Worm (Caenorhabditis elegans): ENCODE measurements around the gene T14F9.2.

T14F9.2 gene

DNA sequence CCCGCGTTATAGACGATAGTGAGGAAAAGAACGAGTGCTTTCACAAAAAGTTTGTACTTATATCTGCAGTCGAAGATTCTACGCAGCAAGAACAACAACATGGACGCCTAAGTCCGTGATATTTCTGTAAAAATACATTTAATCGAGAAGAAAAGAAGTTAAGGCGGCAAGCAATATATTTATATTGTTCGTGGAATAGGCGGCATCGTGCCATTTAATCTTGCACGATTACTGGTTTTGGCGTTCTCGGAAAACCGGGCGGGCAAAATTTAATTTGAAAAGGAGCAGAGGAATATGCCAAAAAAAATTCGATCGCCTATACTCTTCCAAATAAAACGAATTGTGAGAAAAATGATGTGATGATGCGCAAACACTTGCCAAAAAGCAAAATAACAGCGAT is 12.8 kb downstream of the T14F9.2 start, which contains the start of gene AH9.1:
Gene AH9.1, minus strand, starts transcription at position 101 of the 400 bp plus-strand sequence.
- TF ChIP-seq fos-1 (tag; optimal IDR thresholded peaks at IDR 0.05), result no peak
- TF ChIP-seq snpc-4 (tag; optimal IDR thresholded peaks at IDR 0.05), result no peak
- no peak for TF ChIP-seq mab-5 (tag; optimal IDR thresholded peaks at IDR 0.05)
- no peak for TF ChIP-seq nhr-21 (tag; optimal IDR thresholded peaks at IDR 0.05)
- TF ChIP-seq blmp-1 (tag; optimal IDR thresholded peaks at IDR 0.05; ENCODE audit: insufficient read depth), result no peak
- TF ChIP-seq elt-1 (tag; optimal IDR thresholded peaks at IDR 0.05), result no peak
- no peak for TF ChIP-seq mbf-1 (tag; optimal IDR thresholded peaks at IDR 0.05)
- TF ChIP-seq nhr-10 (tag; optimal IDR thresholded peaks at IDR 0.05), result no peak
- TF ChIP-seq ceh-16 (tag; optimal IDR thresholded peaks at IDR 0.05), result no peak

DNA sequence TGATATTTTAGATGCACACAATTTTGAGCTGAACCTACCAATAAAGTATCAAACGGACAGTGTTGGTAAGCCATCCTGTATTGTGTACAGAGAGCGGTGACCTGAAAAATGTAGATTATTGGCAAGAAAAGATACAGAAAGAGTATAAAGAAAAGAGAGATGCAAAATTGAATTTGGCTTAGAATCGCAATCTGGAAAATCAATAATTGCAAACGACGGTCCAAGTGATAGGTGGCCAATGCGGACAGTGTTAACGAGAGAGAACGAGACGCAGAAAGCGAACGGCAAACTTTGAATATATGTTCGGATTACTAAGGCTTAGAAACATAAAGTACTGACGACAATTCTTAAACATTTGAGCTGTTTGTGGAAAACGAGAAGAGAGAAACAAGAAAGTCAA is 23.9 kb downstream of the T14F9.2 start, which contains the start of gene crn-4:
Gene crn-4, minus strand, starts transcription at position 101 of the 400 bp plus-strand sequence.
- TF ChIP-seq ceh-16 (tag; optimal IDR thresholded peaks at IDR 0.05) (no peak), peb-1 (tag; optimal IDR thresholded peaks at IDR 0.05) (no peak), ztf-4 (tag; optimal IDR thresholded peaks at IDR 0.05) (no peak), lin-11 (tag; optimal IDR thresholded peaks at IDR 0.05) (no peak), blmp-1 (tag; optimal IDR thresholded peaks at IDR 0.05; ENCODE audit: insufficient read depth) (no peak), nhr-129 (tag; optimal IDR thresholded peaks at IDR 0.05) (no peak), R02D3.7 (tag; optimal IDR thresholded peaks at IDR 0.05) (no peak), Y55F3AM.14 (GFP tag; optimal IDR thresholded peaks at IDR 0.05) (no peak), ztf-1 (GFP tag; conservative IDR thresholded peaks at IDR 0.05) (no peak), nhr-6 (tag; optimal IDR thresholded peaks at IDR 0.05) (no peak), aly-2 (tag; optimal IDR thresholded peaks at IDR 0.05) (no peak), sma-3 (GFP tag; optimal IDR thresholded peaks at IDR 0.05) (no peak)

DNA sequence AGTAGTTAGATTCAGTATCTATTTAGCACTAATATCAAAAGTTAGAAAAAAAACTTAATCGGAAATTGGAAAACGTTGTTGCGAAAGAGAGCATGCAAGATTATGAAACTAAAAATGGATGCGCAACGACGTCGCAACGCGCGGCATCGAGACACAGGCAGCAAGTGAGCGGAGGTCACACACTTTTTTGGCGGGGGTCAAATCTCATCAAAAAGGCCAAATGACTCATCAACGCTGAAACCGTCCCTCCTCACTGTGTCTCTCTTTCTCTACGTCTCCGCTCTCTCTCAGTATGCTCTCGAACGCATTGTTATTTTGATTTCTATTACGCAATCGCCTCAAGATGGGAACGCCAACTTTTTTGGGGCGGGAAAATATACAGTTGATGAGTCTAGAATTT is 24.3 kb downstream of the T14F9.2 start:
- peak; percentile 5 for TF ChIP-seq F13H6.1 (tag; optimal IDR thresholded peaks at IDR 0.05)
- TF ChIP-seq C34F6.9 (tag; optimal IDR thresholded peaks at IDR 0.05), result no peak
- TF ChIP-seq nhr-129 (tag; optimal IDR thresholded peaks at IDR 0.05), result peak; percentile 24
- peak; percentile 70 for TF ChIP-seq fos-1 (tag; optimal IDR thresholded peaks at IDR 0.05)
- TF ChIP-seq unc-62 (GFP tag; optimal IDR thresholded peaks at IDR 0.05), result no peak
- TF ChIP-seq unc-55 (GFP tag; optimal IDR thresholded peaks at IDR 0.05), result peak; percentile 6
- TF ChIP-seq alr-1 (tag; optimal IDR thresholded peaks at IDR 0.05), result no peak
- TF ChIP-seq ztf-1 (GFP tag; conservative IDR thresholded peaks at IDR 0.05), result no peak
- TF ChIP-seq zag-1 (tag; optimal IDR thresholded peaks at IDR 0.05), result no peak

DNA sequence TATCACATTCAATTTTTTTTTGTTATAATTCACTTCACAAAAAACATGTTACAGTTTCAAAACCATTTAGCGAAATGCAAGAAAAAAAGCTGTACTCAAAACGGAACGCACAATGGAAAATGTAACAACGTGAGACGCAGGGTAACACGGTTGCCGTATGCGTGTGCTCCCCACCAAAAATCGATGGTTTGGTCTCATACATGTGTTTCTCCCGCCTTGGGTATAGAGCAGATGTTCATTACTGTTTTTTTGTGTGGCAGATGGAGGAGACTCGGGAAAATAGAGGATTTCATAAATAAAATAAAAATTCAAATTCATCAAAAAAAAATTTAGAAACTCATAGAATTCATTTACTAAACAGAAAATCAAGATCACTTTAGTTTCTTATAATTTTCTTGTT is 26.9 kb downstream of the T14F9.2 start, which contains the start of gene AH9.3:
Gene AH9.3, minus strand, starts transcription at position 101 of the 400 bp plus-strand sequence.
- TF ChIP-seq peb-1 (tag; optimal IDR thresholded peaks at IDR 0.05), result no peak
- TF ChIP-seq Y55F3AM.14 (GFP tag; optimal IDR thresholded peaks at IDR 0.05), result no peak
- TF ChIP-seq ceh-16 (tag; optimal IDR thresholded peaks at IDR 0.05), result no peak
- no peak for TF ChIP-seq ceh-82 (tag; optimal IDR thresholded peaks at IDR 0.05)
- TF ChIP-seq blmp-1 (tag; optimal IDR thresholded peaks at IDR 0.05; ENCODE audit: insufficient read depth), result no peak
- TF ChIP-seq nhr-77 (tag; optimal IDR thresholded peaks at IDR 0.05), result no peak
- no peak for TF ChIP-seq ztf-4 (tag; optimal IDR thresholded peaks at IDR 0.05)
- TF ChIP-seq lin-13 (GFP tag; optimal IDR thresholded peaks at IDR 0.05), result no peak
- TF ChIP-seq sma-3 (GFP tag; optimal IDR thresholded peaks at IDR 0.05), result no peak
- TF ChIP-seq mab-5 (tag; optimal IDR thresholded peaks at IDR 0.05), result no peak
- TF ChIP-seq nhr-6 (tag; optimal IDR thresholded peaks at IDR 0.05), result no peak
- no peak for TF ChIP-seq ztf-1 (GFP tag; conservative IDR thresholded peaks at IDR 0.05)
- TF ChIP-seq F13H6.1 (tag; optimal IDR thresholded peaks at IDR 0.05), result no peak
- TF ChIP-seq dmd-4 (tag; optimal IDR thresholded peaks at IDR 0.05), result no peak
- TF ChIP-seq nhr-237 (tag; optimal IDR thresholded peaks at IDR 0.05), result no peak
- no peak for TF ChIP-seq R02D3.7 (tag; optimal IDR thresholded peaks at IDR 0.05)

DNA sequence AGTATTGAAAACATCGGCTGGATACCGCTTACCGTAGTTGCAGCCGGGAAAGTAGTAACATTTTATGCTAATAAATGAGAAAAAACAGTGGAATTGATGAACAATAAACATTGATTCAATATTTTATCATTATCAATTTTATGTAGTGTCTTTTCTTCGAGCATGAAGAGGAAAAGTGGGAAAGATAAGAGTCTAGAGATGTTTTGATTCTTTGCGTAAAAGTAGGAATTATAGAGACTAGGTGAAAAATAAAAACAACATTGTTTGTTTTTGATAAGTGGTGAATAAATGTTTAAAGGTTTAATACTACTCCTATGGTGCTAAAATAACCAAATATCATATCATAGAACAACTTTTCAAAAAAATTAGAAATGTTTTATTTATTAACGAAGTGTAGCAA is 28.3 kb downstream of the T14F9.2 start:
- TF ChIP-seq skn-1 (tag; optimal IDR thresholded peaks at IDR 0.05) (no peak), sem-4 (tag; optimal IDR thresholded peaks at IDR 0.05) (no peak), ceh-82 (tag; optimal IDR thresholded peaks at IDR 0.05) (no peak), nhr-10 (tag; optimal IDR thresholded peaks at IDR 0.05) (no peak), fos-1 (tag; optimal IDR thresholded peaks at IDR 0.05) (peak; percentile 20), ZK546.5 (tag; optimal IDR thresholded peaks at IDR 0.05) (no peak), nhr-77 (tag; optimal IDR thresholded peaks at IDR 0.05) (no peak)

All from whole organism, L2 larva.